Worm (Caenorhabditis elegans): Measurements from ENCODE around the gene ZK792.4.

ZK792.4 gene

ce11 chrIV:11681905-11682304 is at the start of gene ZK792.4:
Gene ZK792.4, minus strand, starts transcription at chrIV:11682005.
- TF ChIP-seq T26A8.4 (GFP tag; IDR thresholded peaks at IDR 0.05) (no peak), spr-1 (tag; optimal IDR thresholded peaks at IDR 0.05) (no peak), snpc-1.2 (GFP tag; IDR thresholded peaks at IDR 0.05) (no peak), lin-15B (tag; optimal IDR thresholded peaks at IDR 0.05) (no peak), lim-7 (GFP tag; IDR thresholded peaks at IDR 0.05) (no peak), attf-4 (tag; optimal IDR thresholded peaks at IDR 0.05) (no peak), pha-4 (GFP tag; IDR thresholded peaks at IDR 0.05) (no peak), pha-4 (tag; optimal IDR thresholded peaks at IDR 0.05) (no peak), zfp-2 (tag; optimal IDR thresholded peaks at IDR 0.05) (no peak), lin-39 (tag; optimal IDR thresholded peaks at IDR 0.05) (no peak), ctbp-1 (GFP tag; IDR thresholded peaks at IDR 0.05) (no peak), ama-1 (optimal IDR thresholded peaks at IDR 0.05) (no peak), jun-1 (tag; optimal IDR thresholded peaks at IDR 0.05) (no peak), vab-7 (GFP tag; IDR thresholded peaks at IDR 0.05) (no peak), mes-2 (tag; optimal IDR thresholded peaks at IDR 0.05; ENCODE audit: poor library complexity, severe bottlenecking) (no peak), cey-2 (tag; optimal IDR thresholded peaks at IDR 0.05; ENCODE audit: borderline replicate concordance, insufficient read depth) (no peak), mxl-3 (GFP tag; optimal IDR thresholded peaks at IDR 0.05) (no peak), aly-2 (tag; optimal IDR thresholded peaks at IDR 0.05) (no peak), ceh-32 (tag; optimal IDR thresholded peaks at IDR 0.05; ENCODE audit: poor library complexity) (no peak)

ce11 chrIV:11723255-11723654 is 41.5 kb upstream of the ZK792.4 start:
- TF ChIP-seq daf-12 (tag; optimal IDR thresholded peaks at IDR 0.05): no peak
- no peak for TF ChIP-seq nhr-11 (tag; optimal IDR thresholded peaks at IDR 0.05)
- TF ChIP-seq F49E8.2 (tag; optimal IDR thresholded peaks at IDR 0.05; ENCODE audit: borderline replicate concordance): no peak
- no peak for TF ChIP-seq ZK546.5 (tag; optimal IDR thresholded peaks at IDR 0.05)
- no peak for TF ChIP-seq Y48G9A.11 (GFP tag; IDR thresholded peaks at IDR 0.05)
- TF ChIP-seq fkh-10 (GFP tag; optimal IDR thresholded peaks at IDR 0.05): peak; percentile 44
- TF ChIP-seq ces-1 (GFP tag; optimal IDR thresholded peaks at IDR 0.05): peak; percentile 4

ce11 chrIV:11721878-11722277 is 40.1 kb upstream of the ZK792.4 start:
- TF ChIP-seq lim-7 (GFP tag; IDR thresholded peaks at IDR 0.05) (no peak), hlh-11 (tag; optimal IDR thresholded peaks at IDR 0.05) (peak; percentile 33), fos-1 (tag; optimal IDR thresholded peaks at IDR 0.05) (no peak), aly-2 (tag; optimal IDR thresholded peaks at IDR 0.05) (no peak), unc-62 (GFP tag; optimal IDR thresholded peaks at IDR 0.05 in 1 of 2) (peak in 1 of 2 experiments; percentile 51), unc-62 (tag; optimal IDR thresholded peaks at IDR 0.05) (no peak), pha-4 (GFP tag; IDR thresholded peaks at IDR 0.05) (no peak), pha-4 (tag; optimal IDR thresholded peaks at IDR 0.05) (no peak), jun-1 (tag; optimal IDR thresholded peaks at IDR 0.05) (no peak), nhr-28 (tag; optimal IDR thresholded peaks at IDR 0.05) (peak; percentile 58), pqm-1 (tag; optimal IDR thresholded peaks at IDR 0.05) (peak; percentile 90), ceh-28 (tag; optimal IDR thresholded peaks at IDR 0.05) (no peak), cey-2 (tag; optimal IDR thresholded peaks at IDR 0.05; ENCODE audit: borderline replicate concordance, insufficient read depth) (no peak), madf-5 (GFP tag; IDR thresholded peaks at IDR 0.05) (no peak), mep-1 (tag; optimal IDR thresholded peaks at IDR 0.05) (no peak)

ce11 chrIV:11718653-11719052 is 36.8 kb upstream of the ZK792.4 start:
- 0 out of 2 replicates have a peak, but pooled peaks have one; percentile 10 for TF ChIP-seq dmd-6 (GFP tag; IDR thresholded peaks at IDR 0.05)
- TF ChIP-seq unc-62 (GFP tag; optimal IDR thresholded peaks at IDR 0.05 in 1 of 2): peak in 1 of 2 experiments; percentile 51
- TF ChIP-seq unc-62 (tag; optimal IDR thresholded peaks at IDR 0.05): no peak
- no peak for TF ChIP-seq dve-1 (tag; optimal IDR thresholded peaks at IDR 0.05; ENCODE audit: insufficient read depth)
- TF ChIP-seq snpc-1.2 (GFP tag; IDR thresholded peaks at IDR 0.05): no peak
